Worm (Caenorhabditis elegans): ENCODE measurements around the gene cdh-12.

The cdh-12 gene

ce11 chrIII:1176080-1176608, 24.3 kb downstream of the cdh-12 start, which contains the start of gene eak-3:
Gene eak-3, minus strand, starts transcription at chrIII:1176558.
- no peak for TF ChIP-seq F10B5.3 (tag; optimal IDR thresholded peaks at IDR 0.05)
- no peak for TF ChIP-seq daf-8 (GFP tag; IDR thresholded peaks at IDR 0.05)
- TF ChIP-seq F37D6.2 (tag; optimal IDR thresholded peaks at IDR 0.05), result no peak
- no peak for TF ChIP-seq D1046.2 (GFP tag; IDR thresholded peaks at IDR 0.05)
- TF ChIP-seq mdl-1 (tag; optimal IDR thresholded peaks at IDR 0.05), result no peak
- no peak for TF ChIP-seq hlh-30 (tag; optimal IDR thresholded peaks at IDR 0.05; ENCODE audit: insufficient read depth)
- no peak for TF ChIP-seq Y75B8A.6 (GFP tag; IDR thresholded peaks at IDR 0.05)
- TF ChIP-seq lim-7 (GFP tag; IDR thresholded peaks at IDR 0.05), result no peak
- TF ChIP-seq Y5F2A.4 (GFP tag; optimal IDR thresholded peaks at IDR 0.05), result no peak
- no peak for TF ChIP-seq mxl-2 (GFP tag; conservative IDR thresholded peaks at IDR 0.05)
- no peak for TF ChIP-seq daf-19 (GFP tag; conservative IDR thresholded peaks at IDR 0.05)
- no peak for TF ChIP-seq R02D3.7 (tag; optimal IDR thresholded peaks at IDR 0.05)

DNA sequence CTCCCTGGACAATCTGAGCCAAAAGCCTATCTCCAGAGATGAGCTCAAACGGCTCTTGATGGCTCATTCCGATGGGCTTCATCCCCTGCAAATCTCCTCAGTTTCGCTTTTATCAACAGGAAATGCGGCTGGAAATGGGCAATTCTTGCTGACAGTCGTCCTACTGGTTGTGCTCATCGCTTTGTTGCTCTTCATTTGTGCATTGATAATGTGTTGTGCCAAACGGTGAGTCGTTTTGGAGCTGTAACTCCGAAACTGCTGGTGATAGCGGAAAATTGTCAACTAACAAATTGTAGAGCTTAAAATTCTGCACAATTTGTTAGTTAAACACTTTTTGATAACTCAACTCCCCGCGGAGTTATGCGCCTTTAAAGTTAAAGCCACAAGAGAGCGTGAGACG, 27.2 kb downstream of the cdh-12 start:
- peak; percentile 91 for TF ChIP-seq aha-1 (tag)
- TF ChIP-seq nhr-6 (tag; optimal IDR thresholded peaks at IDR 0.05), result no peak

DNA sequence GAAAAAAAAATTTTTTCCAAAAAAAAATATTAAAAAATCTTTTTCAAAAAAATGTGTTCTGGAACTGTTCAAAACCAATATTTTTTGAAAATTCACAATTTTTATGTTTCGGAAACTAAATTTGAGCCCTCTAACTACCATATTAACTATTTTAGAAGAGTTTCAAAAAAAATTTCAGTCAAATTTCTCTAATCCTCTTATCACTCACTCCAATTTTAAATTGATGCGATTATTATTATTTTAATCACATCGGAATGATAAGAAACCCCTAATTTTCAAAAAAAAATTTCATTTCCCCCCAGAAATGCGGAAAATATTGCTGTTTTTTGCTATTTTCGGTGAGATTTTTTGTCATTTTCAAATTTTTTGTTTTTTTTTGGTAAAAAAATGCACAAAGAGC, 29.9 kb downstream of the cdh-12 start, which contains the start of gene nspg-8:
Gene nspg-8 (plus strand): TSS at position 301 of the 400 bp plus-strand sequence.
- no peak for TF ChIP-seq snpc-4 (tag; optimal IDR thresholded peaks at IDR 0.05)
- TF ChIP-seq daf-19 (GFP tag; conservative IDR thresholded peaks at IDR 0.05), result no peak
- no peak for TF ChIP-seq lin-1 (GFP tag; IDR thresholded peaks at IDR 0.05)
- TF ChIP-seq egl-27 (tag; optimal IDR thresholded peaks at IDR 0.05), result no peak
- no peak for TF ChIP-seq duxl-1 (tag; optimal IDR thresholded peaks at IDR 0.05; ENCODE audit: poor library complexity)
- TF ChIP-seq lin-15B (tag; optimal IDR thresholded peaks at IDR 0.05), result no peak
- no peak for TF ChIP-seq F37D6.2 (tag; optimal IDR thresholded peaks at IDR 0.05)
- TF ChIP-seq mxl-2 (GFP tag; conservative IDR thresholded peaks at IDR 0.05), result no peak
- no peak for TF ChIP-seq vab-7 (GFP tag; IDR thresholded peaks at IDR 0.05)
- TF ChIP-seq skn-1 (tag; optimal IDR thresholded peaks at IDR 0.05), result no peak
- no peak for TF ChIP-seq attf-4 (tag; optimal IDR thresholded peaks at IDR 0.05)
- TF ChIP-seq aha-1 (tag), result no peak
- TF ChIP-seq nhr-76 (tag; optimal IDR thresholded peaks at IDR 0.05), result no peak
- TF ChIP-seq daf-16 (GFP tag; optimal IDR thresholded peaks at IDR 0.05), result no peak
- no peak for TF ChIP-seq daf-16 (tag; optimal IDR thresholded peaks at IDR 0.05)
- TF ChIP-seq ces-1 (GFP tag; optimal IDR thresholded peaks at IDR 0.05), result no peak
- no peak for TF ChIP-seq F10B5.3 (tag; optimal IDR thresholded peaks at IDR 0.05)
- TF ChIP-seq nhr-41 (GFP tag; IDR thresholded peaks at IDR 0.05), result no peak
- TF ChIP-seq ctbp-1 (GFP tag; IDR thresholded peaks at IDR 0.05), result no peak

- TF ChIP-seq lin-38 (GFP tag; IDR thresholded peaks at IDR 0.05) (peak; percentile 11; the same call in 1 of the 2 replicates), hif-1 (tag; optimal IDR thresholded peaks at IDR 0.05) (no peak), F37D6.2 (tag; optimal IDR thresholded peaks at IDR 0.05) (no peak), aha-1 (tag) (peak; percentile 77), rbr-2 (tag; optimal IDR thresholded peaks at IDR 0.05) (no peak), jun-1 (tag; optimal IDR thresholded peaks at IDR 0.05) (no peak), set-16 (GFP tag; IDR thresholded peaks at IDR 0.05) (0 out of 2 replicates have a peak, but pooled peaks have one; percentile 19), Y75B8A.6 (GFP tag; IDR thresholded peaks at IDR 0.05) (no peak), saeg-2 (GFP tag; IDR thresholded peaks at IDR 0.05) (no peak), ZK546.5 (tag; optimal IDR thresholded peaks at IDR 0.05) (no peak), lin-39 (tag; optimal IDR thresholded peaks at IDR 0.05) (no peak), lin-13 (GFP tag; optimal IDR thresholded peaks at IDR 0.05) (no peak), cey-2 (tag; optimal IDR thresholded peaks at IDR 0.05; ENCODE audit: borderline replicate concordance, insufficient read depth) (no peak), nhr-102 (tag; optimal IDR thresholded peaks at IDR 0.05) (no peak), F10B5.3 (tag; optimal IDR thresholded peaks at IDR 0.05) (no peak), egl-43 (GFP tag; IDR thresholded peaks at IDR 0.05) (no peak), nhr-42 (GFP tag; IDR thresholded peaks at IDR 0.05) (no peak), dmd-9 (GFP tag; IDR thresholded peaks at IDR 0.05) (no peak), ceh-20 (GFP tag; IDR thresholded peaks at IDR 0.05) (no peak), ceh-28 (tag; optimal IDR thresholded peaks at IDR 0.05) (peak; percentile 54), nhr-11 (tag; optimal IDR thresholded peaks at IDR 0.05) (no peak), ztf-7 (tag; optimal IDR thresholded peaks at IDR 0.05) (no peak)
These were observed 41.5 kb downstream of the cdh-12 start, which contains the start of gene Y119D3B.14 for ce11 chrIII:1193326-1193862. Gene Y119D3B.14, minus strand, starts transcription at chrIII:1193812.

All from whole organism, L4 larva.